Worm (Caenorhabditis elegans): ENCODE measurements around the gene hpo-40.

Gene hpo-40

DNA sequence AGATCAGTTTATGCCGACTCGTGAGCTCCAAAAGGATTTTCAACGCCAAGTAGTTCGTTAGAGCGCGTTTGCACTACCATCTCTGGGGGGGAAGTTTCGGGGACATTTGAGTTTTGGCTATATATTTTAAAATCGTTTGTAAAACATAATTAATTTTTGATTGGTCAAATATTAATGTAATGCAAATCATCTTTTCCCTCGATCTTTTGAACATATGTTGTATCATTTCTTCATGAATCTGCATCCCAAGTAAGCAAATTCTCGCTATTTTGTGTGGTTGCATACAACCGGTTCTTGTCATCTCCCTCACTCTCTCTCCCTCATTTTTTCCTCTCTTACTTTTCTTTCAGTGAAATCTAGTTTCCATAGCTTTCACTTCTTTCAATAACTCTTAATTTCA is 34.6 kb upstream of the hpo-40 start:
- TF ChIP-seq sem-2 (GFP tag; optimal IDR thresholded peaks at IDR 0.05) (no peak), ces-1 (GFP tag; optimal IDR thresholded peaks at IDR 0.05) (peak; percentile 19), nhr-237 (tag; optimal IDR thresholded peaks at IDR 0.05) (peak; percentile 61), ceh-43 (GFP tag; optimal IDR thresholded peaks at IDR 0.05) (no peak), blmp-1 (tag; optimal IDR thresholded peaks at IDR 0.05) (peak; percentile 86), lin-32 (GFP tag; optimal IDR thresholded peaks at IDR 0.05) (no peak), lin-13 (tag; optimal IDR thresholded peaks at IDR 0.05) (peak; percentile 40), ceh-39 (tag; optimal IDR thresholded peaks at IDR 0.05) (peak; percentile 0), sptf-1 (tag; optimal IDR thresholded peaks at IDR 0.05) (peak; percentile 48), unc-120 (tag; optimal IDR thresholded peaks at IDR 0.05; ENCODE audit: poor library complexity, severe bottlenecking) (peak; percentile 67), mep-1 (tag; optimal IDR thresholded peaks at IDR 0.05) (peak; percentile 62), lsy-2 (tag; optimal IDR thresholded peaks at IDR 0.05) (peak; percentile 30)

DNA sequence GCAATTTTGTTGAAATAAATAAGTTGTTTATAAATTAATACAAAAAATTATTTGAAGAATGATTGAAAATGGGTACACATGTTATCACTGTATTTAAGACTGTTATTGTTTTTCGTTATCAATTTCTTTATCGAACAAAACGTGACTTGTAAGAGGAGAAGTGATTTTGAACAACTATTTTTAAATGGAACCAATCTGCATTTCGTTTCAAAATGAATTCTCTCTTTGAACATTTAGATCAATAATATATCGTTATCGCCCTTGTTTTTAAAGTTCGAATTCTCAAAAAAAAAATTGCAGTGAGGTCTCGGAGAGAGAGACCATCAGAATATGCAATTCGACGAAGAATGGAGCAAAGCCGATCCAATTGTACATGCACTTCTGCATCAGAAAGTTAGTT is 33.5 kb upstream of the hpo-40 start, which contains the start of gene cul-5:
Gene cul-5 (plus strand): TSS at position 301 of the 400 bp plus-strand sequence.
- TF ChIP-seq ztf-11 (tag; optimal IDR thresholded peaks at IDR 0.05) (no peak), pha-4 (tag; optimal IDR thresholded peaks at IDR 0.05) (no peak), sem-2 (GFP tag; optimal IDR thresholded peaks at IDR 0.05) (no peak), nhr-2 (tag; optimal IDR thresholded peaks at IDR 0.05) (no peak), mep-1 (tag; optimal IDR thresholded peaks at IDR 0.05) (no peak), ceh-39 (tag; optimal IDR thresholded peaks at IDR 0.05) (no peak), lin-32 (GFP tag; optimal IDR thresholded peaks at IDR 0.05) (no peak), drap-1 (GFP tag; optimal IDR thresholded peaks at IDR 0.05) (no peak), bed-3 (GFP tag; optimal IDR thresholded peaks at IDR 0.05) (no peak), lsy-2 (tag; optimal IDR thresholded peaks at IDR 0.05) (no peak), zip-8 (tag; optimal IDR thresholded peaks at IDR 0.05) (no peak)

DNA sequence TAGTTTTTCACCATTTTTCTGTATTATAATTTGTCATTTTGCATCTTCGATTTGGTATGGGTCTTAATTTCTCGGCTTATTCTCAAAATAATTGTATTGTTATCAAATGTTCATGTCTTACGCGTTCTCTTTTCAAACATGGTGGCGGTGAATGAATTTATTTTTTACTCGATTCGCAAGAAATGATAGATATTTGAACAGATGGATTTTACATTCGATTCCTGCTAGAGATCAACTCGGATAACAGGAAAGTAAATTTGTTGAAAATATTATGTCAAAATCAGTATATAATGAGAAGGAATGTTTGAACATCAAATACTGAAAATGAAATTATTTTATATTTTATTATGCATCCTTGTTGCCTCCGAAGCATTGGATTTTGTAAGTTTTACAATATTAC is 29.7 kb upstream of the hpo-40 start, which contains the start of gene ZK856.4:
Gene ZK856.4 (plus strand): TSS at position 301 of the 400 bp plus-strand sequence.
- TF ChIP-seq nhr-76 (tag; optimal IDR thresholded peaks at IDR 0.05) (no peak), cnd-1 (tag; optimal IDR thresholded peaks at IDR 0.05) (no peak), snpc-4 (tag; optimal IDR thresholded peaks at IDR 0.05) (no peak), blmp-1 (tag; optimal IDR thresholded peaks at IDR 0.05) (no peak), tbx-8 (GFP tag; optimal IDR thresholded peaks at IDR 0.05) (no peak), unc-120 (tag; optimal IDR thresholded peaks at IDR 0.05; ENCODE audit: poor library complexity, severe bottlenecking) (no peak), ham-2 (GFP tag; optimal IDR thresholded peaks at IDR 0.05) (no peak), M03D4.4 (tag; optimal IDR thresholded peaks at IDR 0.05) (no peak), unc-62 (GFP tag; optimal IDR thresholded peaks at IDR 0.05) (no peak), hlh-1 (tag; optimal IDR thresholded peaks at IDR 0.05) (no peak), ceh-83 (GFP tag; optimal IDR thresholded peaks at IDR 0.05) (no peak), sem-2 (GFP tag; optimal IDR thresholded peaks at IDR 0.05) (no peak), zip-8 (tag; optimal IDR thresholded peaks at IDR 0.05) (no peak), nhr-237 (tag; optimal IDR thresholded peaks at IDR 0.05) (no peak), sptf-1 (tag; optimal IDR thresholded peaks at IDR 0.05) (no peak), ces-1 (GFP tag; optimal IDR thresholded peaks at IDR 0.05) (no peak), mab-5 (tag; optimal IDR thresholded peaks at IDR 0.05) (no peak), ceh-43 (GFP tag; optimal IDR thresholded peaks at IDR 0.05) (no peak), flh-1 (GFP tag; optimal IDR thresholded peaks at IDR 0.05) (no peak)

DNA sequence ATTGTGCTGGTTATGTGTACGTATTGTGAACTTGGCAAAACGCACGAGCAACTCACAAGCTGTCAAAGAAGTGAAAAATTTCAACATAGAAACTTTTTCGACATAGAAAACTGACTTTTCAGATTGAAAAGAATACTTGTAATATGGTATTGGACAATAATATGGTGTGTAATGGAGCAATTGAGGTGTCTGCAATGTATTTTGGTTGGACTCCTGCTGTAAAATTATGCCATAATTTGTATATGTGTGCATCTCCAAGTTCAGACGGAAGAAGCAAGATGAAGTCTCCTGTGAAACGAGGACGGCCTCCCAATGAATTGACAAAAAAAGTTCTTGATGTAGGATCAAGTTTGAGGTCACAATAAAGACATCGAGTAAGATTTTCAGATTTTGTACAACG is 28.9 kb upstream of the hpo-40 start:
- TF ChIP-seq ceh-83 (GFP tag; optimal IDR thresholded peaks at IDR 0.05) (no peak), lsy-2 (tag; optimal IDR thresholded peaks at IDR 0.05) (no peak), zip-8 (tag; optimal IDR thresholded peaks at IDR 0.05) (no peak), sem-2 (GFP tag; optimal IDR thresholded peaks at IDR 0.05) (no peak), nhr-237 (tag; optimal IDR thresholded peaks at IDR 0.05) (no peak), mab-5 (tag; optimal IDR thresholded peaks at IDR 0.05) (no peak)

DNA sequence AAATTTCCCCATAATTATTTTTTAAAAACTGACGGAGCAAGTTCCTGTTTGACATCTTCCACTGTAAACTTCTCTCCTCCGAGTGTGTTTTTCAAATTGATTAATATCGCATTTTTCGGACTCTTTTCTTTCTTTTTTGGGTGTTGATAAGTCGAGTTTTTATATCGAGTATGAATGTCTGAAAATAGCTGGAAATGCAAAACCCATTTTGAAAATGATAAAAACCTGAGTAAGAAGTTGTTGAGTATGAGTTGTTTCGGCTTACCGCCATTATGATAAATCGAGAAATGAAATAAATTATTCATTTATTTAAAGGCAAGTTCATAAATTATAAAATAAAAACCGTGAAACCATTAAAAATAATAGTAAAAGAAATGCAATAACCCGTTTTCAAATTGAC is 27.0 kb upstream of the hpo-40 start, which contains the start of gene ZK856.18:
Gene ZK856.18 (minus strand): TSS at position 289 of the 400 bp plus-strand sequence.
- TF ChIP-seq mls-2 (tag; optimal IDR thresholded peaks at IDR 0.05) (no peak), nhr-28 (tag; optimal IDR thresholded peaks at IDR 0.05) (no peak), unc-120 (tag; optimal IDR thresholded peaks at IDR 0.05; ENCODE audit: poor library complexity, severe bottlenecking) (no peak), ceh-39 (tag; optimal IDR thresholded peaks at IDR 0.05) (no peak), lin-13 (tag; optimal IDR thresholded peaks at IDR 0.05) (no peak), cnd-1 (tag; optimal IDR thresholded peaks at IDR 0.05) (no peak), nhr-237 (tag; optimal IDR thresholded peaks at IDR 0.05) (no peak), ztf-11 (tag; optimal IDR thresholded peaks at IDR 0.05) (no peak), elt-1 (tag; optimal IDR thresholded peaks at IDR 0.05; ENCODE audit: borderline replicate concordance, insufficient read depth) (no peak)
